Fruit fly (Drosophila melanogaster): Measurements from ENCODE around the gene Targ2.

- TF ChIP-seq CG13204 (GFP tag; optimal IDR thresholded peaks at IDR 0.05) (no peak), Ets98B (GFP tag; IDR thresholded peaks at IDR 0.05) (no peak; the same call in 1 of the 2 replicates), CG17806 (tag; optimal IDR thresholded peaks at IDR 0.05) (no peak), CG32121 (GFP tag; IDR thresholded peaks at IDR 0.05) (no peak), CG14655 (GFP tag; optimal IDR thresholded peaks at IDR 0.05) (peak; percentile 35), CG10348 (GFP tag; IDR thresholded peaks at IDR 0.05) (no peak), EcR (GFP tag; optimal IDR thresholded peaks at IDR 0.05) (peak; percentile 2), CG4496 (GFP tag; IDR thresholded peaks at IDR 0.05) (peak; percentile 70), CG9948 (tag; optimal IDR thresholded peaks at IDR 0.05) (peak; percentile 28), rn (GFP tag; IDR thresholded peaks at IDR 0.05) (no peak), CG12605 (GFP tag; IDR thresholded peaks at IDR 0.05) (no peak), Pif1A (GFP tag; optimal IDR thresholded peaks at IDR 0.05) (peak; percentile 17)
These were observed 2.4 kb downstream of the Targ2 start for dm6 chr3L:21200587-21200986.
